Fruit fly (Drosophila melanogaster) whole organism, embryonic: Measurements from ENCODE around the gene tho2.
A peak's percentile ranks its signal among the peaks of the same experiment; 100 is the strongest.

Experiments
- Atf3 ChIP-seq: fragments of 200-800 bp; sonication (Bioruptor generic); optimal IDR thresholded peaks from 3 replicates; lab custom pipeline; 2016; ENCODE audit warnings: missing biosample characterization, missing genetic modification characterization
- Atf6 ChIP-seq: fragments of 200-800 bp; sonication (Bioruptor generic); IDR thresholded peaks from 2 replicates; pipeline ENCODE4 v1.3.6; 2022; ENCODE audit warnings: missing biosample characterization, missing genetic modification characterization
- Blimp-1 ChIP-seq: fragments of 200-800 bp; sonication (Bioruptor generic); optimal IDR thresholded peaks from 3 replicates; lab custom pipeline; 2018; ENCODE audit warnings: missing biosample characterization, missing genetic modification characterization, mild to moderate bottlenecking, moderate library complexity, missing genetic modification reagents
- CG10321 ChIP-seq: fragments of 200-800 bp; sonication (Bioruptor generic); IDR thresholded peaks from 2 replicates; pipeline ENCODE4 v1.3.6; 2022; ENCODE audit warnings: missing biosample characterization, missing genetic modification characterization
- CG14667 ChIP-seq: fragments of 200-800 bp; sonication (Bioruptor generic); IDR thresholded peaks from 2 replicates; pipeline ENCODE4 v1.3.6; 2022; ENCODE audit warnings: missing biosample characterization, missing genetic modification characterization
- CG14860 ChIP-seq: fragments of 200-800 bp; sonication (Bioruptor generic); IDR thresholded peaks from 3 replicates; pipeline ENCODE4 v1.3.6; 2022; ENCODE audit warnings: missing biosample characterization, missing genetic modification characterization; ENCODE audit not compliant: partially characterized antibody
- CG1602 ChIP-seq: fragments of 200-800 bp; sonication (Bioruptor generic); optimal IDR thresholded peaks from 3 replicates; lab custom pipeline; 2016; ENCODE audit warnings: missing biosample characterization, missing genetic modification characterization
- CG17328 ChIP-seq: fragments of 200-800 bp; sonication (Bioruptor generic); IDR thresholded peaks from 2 replicates; pipeline ENCODE4 v1.3.6; 2022; ENCODE audit warnings: missing biosample characterization, missing genetic modification characterization
- CG18476 ChIP-seq: fragments of 200-800 bp; sonication (Bioruptor generic); optimal IDR thresholded peaks from 2 replicates; lab custom pipeline; 2016; ENCODE audit warnings: missing biosample characterization, mild to moderate bottlenecking, missing genetic modification characterization
- CG18764 ChIP-seq: fragments of 200-800 bp; sonication (Bioruptor generic); optimal IDR thresholded peaks from 3 replicates; lab custom pipeline; 2016; ENCODE audit warnings: missing biosample characterization, missing genetic modification characterization
- CG30403 ChIP-seq: fragments of 200-800 bp; sonication (Bioruptor generic); optimal IDR thresholded peaks from 3 replicates; lab custom pipeline; 2016; ENCODE audit warnings: missing biosample characterization, missing genetic modification characterization
- CG3163 ChIP-seq: fragments of 200-800 bp; sonication (Bioruptor generic); optimal IDR thresholded peaks from 3 replicates; lab custom pipeline; 2016; ENCODE audit warnings: missing biosample characterization, missing genetic modification characterization
- CG3407 ChIP-seq: fragments of 200-800 bp; sonication (Bioruptor generic); optimal IDR thresholded peaks from 2 replicates; lab custom pipeline; 2018; ENCODE audit warnings: missing biosample characterization, mild to moderate bottlenecking, missing genetic modification characterization
- CG4328 ChIP-seq: fragments of 200-800 bp; sonication (Bioruptor generic); optimal IDR thresholded peaks from 3 replicates; lab custom pipeline; 2017; ENCODE audit warnings: missing biosample characterization, missing genetic modification reagents, missing genetic modification characterization
- CG4424 ChIP-seq: fragments of 200-800 bp; sonication (Bioruptor generic); optimal IDR thresholded peaks from 3 replicates; lab custom pipeline; 2016; ENCODE audit warnings: missing biosample characterization, missing genetic modification characterization
- CG5245 ChIP-seq: fragments of 200-800 bp; sonication (Bioruptor generic); optimal IDR thresholded peaks from 3 replicates; lab custom pipeline; 2016; ENCODE audit warnings: missing biosample characterization, missing genetic modification characterization
- CG7839 ChIP-seq: fragments of 200-800 bp; sonication (Bioruptor generic); optimal IDR thresholded peaks from 3 replicates; lab custom pipeline; 2018; ENCODE audit warnings: missing biosample characterization, mild to moderate bottlenecking, missing genetic modification characterization, moderate library complexity
- CG8290 ChIP-seq, 3 experiments: fragments of 200-800 bp; sonication (Bioruptor generic); optimal IDR thresholded peaks; 2 replicates each; lab custom pipeline; 2016 to 2019; ENCODE audit warnings: missing biosample characterization in 3 of 3, missing genetic modification characterization in 3 of 3, mild to moderate bottlenecking in 2 of 3, moderate library complexity in 1 of 3
- CG8359 ChIP-seq: fragments of 200-800 bp; sonication (Bioruptor generic); optimal IDR thresholded peaks from 2 replicates; lab custom pipeline; 2017; ENCODE audit warnings: missing biosample characterization, mild to moderate bottlenecking, missing genetic modification characterization, borderline replicate concordance
- CG9817 ChIP-seq: fragments of 200-800 bp; sonication (Bioruptor generic); optimal IDR thresholded peaks from 2 replicates; lab custom pipeline; 2018; ENCODE audit warnings: missing biosample characterization, mild to moderate bottlenecking, missing genetic modification characterization, moderate library complexity
- E2f2 ChIP-seq: fragments of 200-800 bp; sonication (Bioruptor generic); IDR thresholded peaks from 2 replicates; pipeline ENCODE4 v1.3.6; 2022; ENCODE audit warnings: missing biosample characterization, missing genetic modification characterization
- HHEX ChIP-seq: fragments of 200-800 bp; sonication (Bioruptor generic); optimal IDR thresholded peaks from 3 replicates; lab custom pipeline; 2017; ENCODE audit warnings: missing biosample characterization, mild to moderate bottlenecking, missing genetic modification characterization, missing genetic modification reagents
- HLH54F ChIP-seq: fragments of 200-800 bp; sonication (Bioruptor generic); optimal IDR thresholded peaks from 3 replicates; lab custom pipeline; 2016; ENCODE audit warnings: missing biosample characterization, missing genetic modification characterization
- HLHmδ ChIP-seq: fragments of 200-800 bp; sonication (Bioruptor generic); optimal IDR thresholded peaks from 2 replicates; lab custom pipeline; 2018; ENCODE audit warnings: missing biosample characterization, mild to moderate bottlenecking, missing genetic modification characterization, moderate library complexity
- Hr3 ChIP-seq: fragments of 200-800 bp; sonication (Bioruptor generic); optimal IDR thresholded peaks from 3 replicates; lab custom pipeline; 2016; ENCODE audit warnings: missing biosample characterization, missing genetic modification characterization
- Hsf ChIP-seq: fragments of 200-800 bp; sonication (Bioruptor generic); optimal IDR thresholded peaks from 3 replicates; lab custom pipeline; 2016; ENCODE audit warnings: missing biosample characterization, missing genetic modification characterization
- Scr ChIP-seq: fragments of 200-800 bp; sonication (Bioruptor generic); IDR thresholded peaks from 2 replicates; pipeline ENCODE4 v1.3.6; 2022; ENCODE audit warnings: missing biosample characterization, missing genetic modification characterization; ENCODE audit not compliant: partially characterized antibody
- Six4 ChIP-seq: fragments of 200-800 bp; sonication (Bioruptor generic); optimal IDR thresholded peaks from 2 replicates; lab custom pipeline; 2016; ENCODE audit warnings: missing biosample characterization, missing genetic modification characterization
- TFAM ChIP-seq: fragments of 200-800 bp; sonication (Bioruptor generic); optimal IDR thresholded peaks from 2 replicates; lab custom pipeline; 2017; ENCODE audit warnings: missing biosample characterization, missing genetic modification characterization, inconsistent platforms
- Tbp ChIP-seq: fragments of >200 bp; optimal IDR thresholded peaks from 2 replicates; lab custom pipeline; 2018; ENCODE audit warnings: missing biosample characterization, missing genetic modification characterization
- cas ChIP-seq: fragments of 200-800 bp; sonication (Bioruptor generic); IDR thresholded peaks from 2 replicates; pipeline ENCODE4 v1.3.6; 2022; ENCODE audit warnings: missing biosample characterization, missing genetic modification characterization
- croc ChIP-seq: fragments of 200-800 bp; sonication (Bioruptor generic); conservative IDR thresholded peaks from 3 replicates; pipeline ENCODE4 v1.3.6; 2022; ENCODE audit warnings: missing biosample characterization, missing genetic modification characterization
- ftz-f1 ChIP-seq: fragments of 200-800 bp; sonication (Bioruptor generic); optimal IDR thresholded peaks from 2 replicates; lab custom pipeline; 2016; ENCODE audit warnings: missing biosample characterization, missing genetic modification characterization
- gem ChIP-seq: fragments of 200-800 bp; sonication (Bioruptor generic); optimal IDR thresholded peaks from 2 replicates; lab custom pipeline; 2019; ENCODE audit warnings: missing biosample characterization, mild to moderate bottlenecking, missing genetic modification characterization, moderate library complexity
- lov ChIP-seq, 2 experiments: fragments of 200-800 bp in 1 of 2; fragments of >200 bp in 1 of 2; sonication (Bioruptor generic) in 1 of 2; IDR thresholded peaks in 1 of 2; optimal IDR thresholded peaks in 1 of 2; 2 replicates in 1 of 2; 3 replicates in 1 of 2; pipeline versions ENCODE4 v1.3.6 to Lab custom; 2017 to 2022; ENCODE audit warnings: missing biosample characterization in 1 of 2, missing genetic modification characterization in 1 of 2
- pan ChIP-seq, 4 experiments: fragments of >200 bp in 3 of 4; fragments of 200-800 bp in 1 of 4; sonication (Bioruptor generic) in 1 of 4; optimal IDR thresholded peaks in 3 of 4; IDR thresholded peaks in 1 of 4; 2 replicates each; pipeline versions ENCODE4 v1.3.6 to Lab custom; 2017 to 2022; ENCODE audit warnings: missing biosample characterization in 2 of 4, missing genetic modification characterization in 2 of 4, mixed read lengths in 1 of 4
- pnt ChIP-seq: fragments of 200-800 bp; sonication (Bioruptor generic); optimal IDR thresholded peaks from 3 replicates; lab custom pipeline; 2016; ENCODE audit warnings: missing biosample characterization, missing genetic modification characterization
- scrt ChIP-seq: fragments of 200-800 bp; sonication (Bioruptor generic); optimal IDR thresholded peaks from 2 replicates; lab custom pipeline; 2018; ENCODE audit warnings: missing biosample characterization, mild to moderate bottlenecking, missing genetic modification characterization, moderate library complexity
- sens-2 ChIP-seq: fragments of 200-800 bp; sonication (Bioruptor generic); IDR thresholded peaks from 2 replicates; pipeline ENCODE4 v1.3.6; 2022; ENCODE audit warnings: missing biosample characterization, missing genetic modification characterization
- sna ChIP-seq: fragments of 200-800 bp; sonication (Bioruptor generic); IDR thresholded peaks from 2 replicates; pipeline ENCODE4 v1.3.6; 2022; ENCODE audit warnings: missing biosample characterization, missing genetic modification characterization; ENCODE audit not compliant: partially characterized antibody
- toy ChIP-seq: fragments of 200-800 bp; sonication (Bioruptor generic); IDR thresholded peaks from 2 replicates; pipeline ENCODE4 v1.3.6; 2022; ENCODE audit warnings: missing biosample characterization, missing genetic modification characterization
- trem ChIP-seq: fragments of 200-800 bp; optimal IDR thresholded peaks from 3 replicates; lab custom pipeline; 2019; ENCODE audit warnings: missing biosample characterization, mild to moderate bottlenecking, missing genetic modification characterization, moderate library complexity
- twi ChIP-seq: fragments of 200-800 bp; optimal IDR thresholded peaks from 2 replicates; lab custom pipeline; 2019; ENCODE audit warnings: missing biosample characterization, mild to moderate bottlenecking, missing genetic modification characterization, moderate library complexity
- unc-4 ChIP-seq: fragments of 200-800 bp; sonication (Bioruptor generic); IDR thresholded peaks from 2 replicates; pipeline ENCODE4 v1.3.6; 2022; ENCODE audit warnings: missing biosample characterization, missing genetic modification characterization; ENCODE audit not compliant: partially characterized antibody
- unpg ChIP-seq: fragments of 200-800 bp; sonication (Bioruptor generic); optimal IDR thresholded peaks from 3 replicates; lab custom pipeline; 2018; ENCODE audit warnings: missing biosample characterization, mild to moderate bottlenecking, missing genetic modification characterization, moderate library complexity
- zfh2 ChIP-seq: fragments of 200-800 bp; sonication (Bioruptor generic); optimal IDR thresholded peaks from 2 replicates; lab custom pipeline; 2016; ENCODE audit warnings: missing biosample characterization, missing genetic modification characterization

tho2 gene

dm6 chr2L:2182735-2183340 lies 37.9 kb upstream of the tho2 start (continued):
- peak; percentile 29 for TF ChIP-seq HLH54F (GFP tag; lab: Kevin White, UChicago)
- TF ChIP-seq CG3407 (GFP tag; lab: Kevin White, UChicago), result peak; percentile 18
- no peak for TF ChIP-seq cas (GFP tag; lab: Robert Waterston, UW)
- TF ChIP-seq Atf6 (GFP tag; lab: Robert Waterston, UW), result no peak
- no peak for TF ChIP-seq scrt (GFP tag; lab: Kevin White, UChicago)
- no peak for TF ChIP-seq CG10321 (GFP tag; lab: Robert Waterston, UW)
- TF ChIP-seq CG4424 (GFP tag; lab: Kevin White, UChicago), result peak; percentile 72
- peak; percentile 50 for TF ChIP-seq Hr3 (GFP tag; lab: Kevin White, UChicago)
- peak; percentile 23 for TF ChIP-seq TFAM (GFP tag; lab: Kevin White, UChicago)
- peak; percentile 71 for TF ChIP-seq croc (GFP tag; lab: Robert Waterston, UW)
- TF ChIP-seq Atf3 (GFP tag; lab: Kevin White, UChicago), result peak; percentile 73
- no peak for TF ChIP-seq CG4328
- TF ChIP-seq Scr (GFP tag; lab: Robert Waterston, UW), result no peak
- no peak for TF ChIP-seq zfh2 (GFP tag; lab: Kevin White, UChicago)
- TF ChIP-seq Hsf (GFP tag; lab: Kevin White, UChicago), result peak; percentile 64
- peak; percentile 74 for TF ChIP-seq CG8359 (GFP tag; lab: Kevin White, UChicago)
- peak; percentile 60 for TF ChIP-seq CG14667 (GFP tag; lab: Robert Waterston, UW)
- TF ChIP-seq E2f2 (GFP tag; lab: Robert Waterston, UW), result 0 out of 2 replicates have a peak, but pooled peaks have one; percentile 27
- TF ChIP-seq CG1602 (GFP tag; lab: Kevin White, UChicago), result peak; percentile 65
- TF ChIP-seq unc-4 (GFP tag; lab: Robert Waterston, UW), result no peak
- no peak for TF ChIP-seq toy (GFP tag; lab: Robert Waterston, UW)
- peak; percentile 81 for TF ChIP-seq trem (tag; lab: Kevin White, UChicago)
- TF ChIP-seq Blimp-1 (GFP tag; lab: Kevin White, UChicago), result peak; percentile 33
- no peak for TF ChIP-seq Tbp (GFP tag; lab: Kevin White, UChicago)
- peak; percentile 72 for TF ChIP-seq pnt (GFP tag; lab: Kevin White, UChicago)
- peak; percentile 65 for TF ChIP-seq unpg (GFP tag; lab: Kevin White, UChicago)
- TF ChIP-seq CG9817 (tag; lab: Kevin White, UChicago), result no peak
- peak; percentile 67 for TF ChIP-seq CG7839 (tag; lab: Kevin White, UChicago)
- TF ChIP-seq gem (tag; lab: Kevin White, UChicago), result peak; percentile 77
- peak; percentile 35 for TF ChIP-seq CG18764 (GFP tag; lab: Kevin White, UChicago)
- TF ChIP-seq CG17328 (GFP tag; lab: Robert Waterston, UW), result peak; percentile 88

dm6 chr2L:2181971-2182643 lies 37.1 kb upstream of the tho2 start:
- TF ChIP-seq lov (optimal IDR thresholded peaks at IDR 0.05; lab: Kevin White, UChicago) (no peak), lov (GFP tag; IDR thresholded peaks at IDR 0.05; lab: Robert Waterston, UW) (peak; percentile 27; the same call in 1 of the 3 replicates), CG8290 (GFP tag; optimal IDR thresholded peaks at IDR 0.05; lab: Kevin White, UChicago) (no peak), CG8290 (tag; optimal IDR thresholded peaks at IDR 0.05; lab: Kevin White, UChicago) (no peak), CG14860 (GFP tag; lab: Robert Waterston, UW) (peak; percentile 66), HHEX (no peak), sna (GFP tag; lab: Robert Waterston, UW) (peak; percentile 33; the same call in 1 of the 2 replicates), CG3163 (no peak), CG30403 (GFP tag; lab: Kevin White, UChicago) (no peak), CG5245 (GFP tag; lab: Kevin White, UChicago) (no peak), pan (optimal IDR thresholded peaks at IDR 0.05; lab: Kevin White, UChicago) (peak in 1 of 2 experiments; percentile 83), pan (GFP tag; optimal IDR thresholded peaks at IDR 0.05 in 1 of 2, IDR thresholded peaks at IDR 0.05 in 1 of 2) (peak in 1 of 2 experiments; percentile 57), Six4 (GFP tag; lab: Kevin White, UChicago) (peak; percentile 73), sens-2 (GFP tag; lab: Robert Waterston, UW) (no peak), HLHmδ (GFP tag; lab: Kevin White, UChicago) (peak; percentile 30), twi (peak; percentile 95), CG18476 (GFP tag; lab: Kevin White, UChicago) (no peak), ftz-f1 (no peak)
